Worm (Caenorhabditis elegans) whole organism, L1 larva: ENCODE data around the gene sdz-33.
"Not testable (repeated sequence)": the region's sequence is repeated elsewhere in the genome, so short reads cannot be mapped to it uniquely, and the experiment has no call there.

ENCODE experiments used
- aha-1 ChIP-seq: fragments of 150-350 bp; optimal IDR thresholded peaks from 2 replicates; lab custom pipeline; 2014; ENCODE audit warnings: missing biosample characterization, missing genetic modification characterization
- ces-1 ChIP-seq: fragments of 150-350 bp; optimal IDR thresholded peaks from 2 replicates; lab custom pipeline; 2014; ENCODE audit warnings: missing biosample characterization, missing genetic modification reagents, missing genetic modification characterization
- efl-1 ChIP-seq, 4 experiments: fragments of 150-350 bp; optimal IDR thresholded peaks in 3 of 4; peaks in 1 of 4; 1 replicate in 1 of 4; 2 replicates in 3 of 4; lab custom pipeline; 2014; ENCODE audit warnings: missing biosample characterization in 2 of 4, missing genetic modification characterization in 2 of 4, missing genetic modification reagents in 2 of 4
- hlh-17 ChIP-seq: fragments of 200-800 bp; sonication (Bioruptor generic); optimal IDR thresholded peaks from 2 replicates; lab custom pipeline; 2018; ENCODE audit warnings: missing genetic modification characterization, mild to moderate bottlenecking, missing compliant biosample characterization, moderate library complexity, borderline replicate concordance
- lin-39 ChIP-seq: fragments of 150-350 bp; optimal IDR thresholded peaks from 2 replicates; lab custom pipeline; 2014; ENCODE audit warnings: missing biosample characterization, missing genetic modification reagents, missing genetic modification characterization
- mdl-1 ChIP-seq, 2 experiments: fragments of 150-350 bp; optimal IDR thresholded peaks; 2 replicates each; lab custom pipeline; 2014 to 2017; ENCODE audit warnings: missing biosample characterization in 2 of 2, missing genetic modification characterization in 2 of 2, inconsistent platforms in 1 of 2
- mep-1 ChIP-seq: fragments of 150-350 bp; optimal IDR thresholded peaks from 2 replicates; lab custom pipeline; 2014; ENCODE audit warnings: missing biosample characterization, missing genetic modification characterization
- pag-3 ChIP-seq: sonication (generic microtip); optimal IDR thresholded peaks from 2 replicates; lab custom pipeline; 2017; ENCODE audit warnings: missing genetic modification characterization, mild to moderate bottlenecking, missing compliant biosample characterization, antibody characterized with exemption, borderline replicate concordance; ENCODE audit not compliant: insufficient read depth
- swsn-7 ChIP-seq: sonication (generic microtip); optimal IDR thresholded peaks from 2 replicates; lab custom pipeline; 2016; ENCODE audit warnings: missing genetic modification characterization, missing compliant biosample characterization
- tlp-1 ChIP-seq: fragments of 150-350 bp; optimal IDR thresholded peaks from 2 replicates; lab custom pipeline; 2014; ENCODE audit warnings: missing biosample characterization, missing genetic modification characterization
- vab-15 ChIP-seq: sonication (generic microtip); optimal IDR thresholded peaks from 2 replicates; lab custom pipeline; 2017; ENCODE audit warnings: missing genotype, mild to moderate bottlenecking, missing genetic modification characterization, missing compliant biosample characterization
- ztf-11 ChIP-seq, 2 experiments: sonication (generic microtip); optimal IDR thresholded peaks; 2 replicates each; lab custom pipeline; 2016 to 2017; ENCODE audit warnings: missing genetic modification characterization in 2 of 2, missing biosample characterization in 1 of 2, missing compliant biosample characterization in 1 of 2

DNA sequence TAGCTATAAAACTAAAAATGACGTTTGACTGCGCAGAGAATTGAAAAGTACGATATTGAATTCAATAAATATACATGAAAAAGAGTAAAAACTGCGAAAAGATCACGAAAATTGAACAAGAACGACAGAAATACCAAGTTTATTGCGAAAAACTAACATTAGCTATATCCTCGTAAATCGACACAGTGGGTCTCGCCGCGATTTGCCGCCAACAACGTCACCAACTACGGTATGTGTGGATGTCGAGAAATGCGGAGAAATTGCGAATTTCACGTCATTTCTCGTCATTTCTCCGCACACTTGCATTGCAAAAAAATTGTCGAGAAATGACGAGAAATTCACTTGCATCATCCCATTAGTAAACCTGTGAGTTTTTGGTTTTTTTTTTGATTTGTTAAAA, 32.7 kb downstream of the sdz-33 start:
- not testable (repeated sequence) for TF ChIP-seq mep-1 (tag; lab: Kevin White, UChicago); efl-1 (optimal IDR thresholded peaks at IDR 0.05; lab: Kevin White, UChicago); efl-1 (GFP tag; optimal IDR thresholded peaks at IDR 0.05 in 1 of 2; lab: Kevin White, UChicago); ces-1 (GFP tag; lab: Kevin White, UChicago); tlp-1; aha-1 (tag; lab: Kevin White, UChicago); hlh-17 (GFP tag; lab: Kevin White, UChicago); ztf-11 (tag; optimal IDR thresholded peaks at IDR 0.05; lab: Kevin White, UChicago); lin-39 (tag; lab: Kevin White, UChicago); swsn-7; pag-3; mdl-1 (tag; optimal IDR thresholded peaks at IDR 0.05; lab: Kevin White, UChicago); vab-15 (tag; lab: Kevin White, UChicago)
